Fruit fly (Drosophila melanogaster) whole organism, embryonic: Measurements from ENCODE around the gene CG8460.

Experiments used
- Bgb ChIP-seq: fragments of 200-800 bp; sonication (Bioruptor generic); IDR thresholded peaks from 2 replicates; pipeline ENCODE4 v1.3.6; 2022; ENCODE audit warnings: missing biosample characterization, missing genetic modification characterization; ENCODE audit not compliant: partially characterized antibody
- CG10431 ChIP-seq: fragments of 200-800 bp; sonication (Bioruptor generic); optimal IDR thresholded peaks from 3 replicates; lab custom pipeline; 2018; ENCODE audit warnings: missing biosample characterization, mild to moderate bottlenecking, missing genetic modification characterization
- CG11398 ChIP-seq: fragments of 200-800 bp; sonication (Bioruptor generic); optimal IDR thresholded peaks from 2 replicates; lab custom pipeline; 2016; ENCODE audit warnings: missing biosample characterization, missing genetic modification characterization
- CG11695 ChIP-seq: fragments of 200-800 bp; sonication (Bioruptor generic); IDR thresholded peaks from 3 replicates; pipeline ENCODE4 v1.3.6; 2022; ENCODE audit warnings: missing biosample characterization, missing genetic modification characterization
- CG11723 ChIP-seq: fragments of 200-800 bp; sonication (Bioruptor generic); optimal IDR thresholded peaks from 2 replicates; lab custom pipeline; 2017; ENCODE audit warnings: missing biosample characterization, mild to moderate bottlenecking, missing genetic modification characterization
- CG13287 ChIP-seq: fragments of 200-800 bp; sonication (Bioruptor generic); IDR thresholded peaks from 2 replicates; pipeline ENCODE4 v1.3.6; 2022; ENCODE audit warnings: missing biosample characterization, missing genetic modification characterization; ENCODE audit not compliant: partially characterized antibody
- CG17829 ChIP-seq: fragments of 200-800 bp; optimal IDR thresholded peaks from 2 replicates; lab custom pipeline; 2019; ENCODE audit warnings: missing biosample characterization, mild to moderate bottlenecking, missing genetic modification characterization, moderate library complexity
- CG17912 ChIP-seq: fragments of 200-800 bp; sonication (Bioruptor generic); optimal IDR thresholded peaks from 2 replicates; lab custom pipeline; 2018; ENCODE audit warnings: missing biosample characterization, mild to moderate bottlenecking, missing genetic modification characterization
- CG2202 ChIP-seq: fragments of 200-800 bp; sonication (Bioruptor generic); optimal IDR thresholded peaks from 2 replicates; lab custom pipeline; 2018; ENCODE audit warnings: missing biosample characterization, mild to moderate bottlenecking, missing genetic modification characterization
- CG3163 ChIP-seq: fragments of 200-800 bp; sonication (Bioruptor generic); optimal IDR thresholded peaks from 3 replicates; lab custom pipeline; 2016; ENCODE audit warnings: missing biosample characterization, missing genetic modification characterization
- CG32767 ChIP-seq: fragments of 200-800 bp; sonication (Bioruptor generic); IDR thresholded peaks from 2 replicates; pipeline ENCODE4 v1.3.6; 2022; ENCODE audit warnings: missing biosample characterization, missing genetic modification characterization
- CG34224 ChIP-seq: fragments of 200-800 bp; sonication (Bioruptor generic); IDR thresholded peaks from 3 replicates; pipeline ENCODE4 v1.3.6; 2022; ENCODE audit warnings: missing biosample characterization, missing genetic modification characterization; ENCODE audit not compliant: partially characterized antibody
- CG34376 ChIP-seq: fragments of 200-800 bp; sonication (Bioruptor generic); optimal IDR thresholded peaks from 2 replicates; lab custom pipeline; 2018; ENCODE audit warnings: missing biosample characterization, mild to moderate bottlenecking, missing genetic modification characterization
- CG3838 ChIP-seq: fragments of 200-800 bp; sonication (Bioruptor generic); optimal IDR thresholded peaks from 3 replicates; lab custom pipeline; 2016; ENCODE audit warnings: missing biosample characterization, missing genetic modification characterization
- CG43689 ChIP-seq: fragments of 200-800 bp; sonication (Bioruptor generic); IDR thresholded peaks from 2 replicates; pipeline ENCODE4 v1.3.6; 2022; ENCODE audit warnings: missing biosample characterization, missing genetic modification characterization
- CG4424 ChIP-seq: fragments of 200-800 bp; sonication (Bioruptor generic); optimal IDR thresholded peaks from 3 replicates; lab custom pipeline; 2016; ENCODE audit warnings: missing biosample characterization, missing genetic modification characterization
- CG4617 ChIP-seq: fragments of 200-800 bp; sonication (Bioruptor generic); optimal IDR thresholded peaks from 3 replicates; lab custom pipeline; 2016; ENCODE audit warnings: missing biosample characterization, missing genetic modification characterization, borderline replicate concordance
- CG9932 ChIP-seq: fragments of 200-800 bp; sonication (Bioruptor generic); IDR thresholded peaks from 2 replicates; pipeline ENCODE4 v1.3.6; 2022; ENCODE audit warnings: missing biosample characterization, missing genetic modification characterization
- Dfd ChIP-seq, 2 experiments: fragments of >200 bp; optimal IDR thresholded peaks; 2 replicates each; lab custom pipeline; 2017; ENCODE audit warnings: missing biosample characterization in 2 of 2, missing genetic modification characterization in 2 of 2
- E2f2 ChIP-seq: fragments of 200-800 bp; sonication (Bioruptor generic); IDR thresholded peaks from 2 replicates; pipeline ENCODE4 v1.3.6; 2022; ENCODE audit warnings: missing biosample characterization, missing genetic modification characterization
- ERR ChIP-seq: fragments of 200-800 bp; sonication (Bioruptor generic); optimal IDR thresholded peaks from 2 replicates; lab custom pipeline; 2016; ENCODE audit warnings: missing biosample characterization, missing genetic modification characterization
- Hr51 ChIP-seq, 2 experiments: fragments of 200-800 bp; sonication (Bioruptor generic); optimal IDR thresholded peaks; 2 replicates in 1 of 2; 3 replicates in 1 of 2; lab custom pipeline; 2016 to 2018; ENCODE audit warnings: missing biosample characterization in 2 of 2, missing genetic modification characterization in 2 of 2, mild to moderate bottlenecking in 1 of 2, moderate library complexity in 1 of 2
- Hsf ChIP-seq: fragments of 200-800 bp; sonication (Bioruptor generic); optimal IDR thresholded peaks from 3 replicates; lab custom pipeline; 2016; ENCODE audit warnings: missing biosample characterization, missing genetic modification characterization
- Jarid2 ChIP-seq: fragments of 200-800 bp; sonication (Bioruptor generic); optimal IDR thresholded peaks from 3 replicates; lab custom pipeline; 2017; ENCODE audit warnings: mild to moderate bottlenecking, missing biosample characterization, missing genetic modification reagents, missing genetic modification characterization
- Lpt ChIP-seq: fragments of >200 bp; optimal IDR thresholded peaks from 2 replicates; lab custom pipeline; 2018; ENCODE audit warnings: missing biosample characterization, missing genetic modification characterization
- Mes4 ChIP-seq: fragments of 200-800 bp; sonication (Bioruptor generic); optimal IDR thresholded peaks from 2 replicates; lab custom pipeline; 2016; ENCODE audit warnings: missing biosample characterization, missing genetic modification characterization
- Myb ChIP-seq: fragments of 200-800 bp; sonication (Bioruptor generic); optimal IDR thresholded peaks from 2 replicates; lab custom pipeline; 2016; ENCODE audit warnings: missing biosample characterization, missing genetic modification characterization
- NK7.1 ChIP-seq: fragments of 200-800 bp; sonication (Bioruptor generic); optimal IDR thresholded peaks from 3 replicates; lab custom pipeline; 2016; ENCODE audit warnings: missing biosample characterization, missing genetic modification characterization
- Oli ChIP-seq: fragments of 200-800 bp; sonication (Bioruptor generic); optimal IDR thresholded peaks from 2 replicates; lab custom pipeline; 2018; ENCODE audit warnings: missing biosample characterization, mild to moderate bottlenecking, missing genetic modification characterization, moderate library complexity
- Sry-δ ChIP-seq: fragments of 200-800 bp; sonication (Bioruptor generic); optimal IDR thresholded peaks from 2 replicates; lab custom pipeline; 2016; ENCODE audit warnings: missing biosample characterization, missing genetic modification characterization
- Trl ChIP-seq, 3 experiments: fragments of >200 bp in 2 of 3; fragments of 200-800 bp in 1 of 3; sonication (Bioruptor generic) in 1 of 3; optimal IDR thresholded peaks; 2 replicates in 1 of 3; 3 replicates in 2 of 3; lab custom pipeline; 2016 to 2017; ENCODE audit warnings: missing biosample characterization in 1 of 3, missing genetic modification characterization in 1 of 3
- YL-1 ChIP-seq: fragments of 200-800 bp; sonication (Bioruptor generic); optimal IDR thresholded peaks from 3 replicates; lab custom pipeline; 2017; ENCODE audit warnings: missing biosample characterization, mild to moderate bottlenecking, missing genetic modification characterization
- cad ChIP-seq: fragments of >200 bp; optimal IDR thresholded peaks from 2 replicates; lab custom pipeline; 2017; ENCODE audit warnings: missing biosample characterization, missing genetic modification characterization
- cwo ChIP-seq: fragments of 200-800 bp; sonication (Bioruptor generic); optimal IDR thresholded peaks from 3 replicates; lab custom pipeline; 2017; ENCODE audit warnings: missing biosample characterization, missing genetic modification characterization, mild to moderate bottlenecking, moderate library complexity, missing genetic modification reagents
- ftz-f1 ChIP-seq: fragments of 200-800 bp; sonication (Bioruptor generic); optimal IDR thresholded peaks from 2 replicates; lab custom pipeline; 2016; ENCODE audit warnings: missing biosample characterization, missing genetic modification characterization
- fu2 ChIP-seq: fragments of 200-800 bp; sonication (Bioruptor generic); optimal IDR thresholded peaks from 2 replicates; lab custom pipeline; 2016; ENCODE audit warnings: missing biosample characterization, missing genetic modification characterization
- gcm2 ChIP-seq: fragments of 200-800 bp; sonication (Bioruptor generic); optimal IDR thresholded peaks from 2 replicates; lab custom pipeline; 2016; ENCODE audit warnings: missing biosample characterization, missing genetic modification characterization
- jumu ChIP-seq: fragments of 200-800 bp; sonication (Bioruptor generic); optimal IDR thresholded peaks from 3 replicates; lab custom pipeline; 2016; ENCODE audit warnings: missing biosample characterization, missing genetic modification characterization
- ken ChIP-seq: fragments of 200-800 bp; sonication (Bioruptor generic); IDR thresholded peaks from 3 replicates; pipeline ENCODE4 v1.3.6; 2022; ENCODE audit warnings: missing biosample characterization, missing genetic modification characterization
- lov ChIP-seq, 2 experiments: fragments of 200-800 bp in 1 of 2; fragments of >200 bp in 1 of 2; sonication (Bioruptor generic) in 1 of 2; IDR thresholded peaks in 1 of 2; optimal IDR thresholded peaks in 1 of 2; 2 replicates in 1 of 2; 3 replicates in 1 of 2; pipeline versions ENCODE4 v1.3.6 to Lab custom; 2017 to 2022; ENCODE audit warnings: missing biosample characterization in 1 of 2, missing genetic modification characterization in 1 of 2
- mirr ChIP-seq: fragments of 200-800 bp; sonication (Bioruptor generic); optimal IDR thresholded peaks from 3 replicates; lab custom pipeline; 2018; ENCODE audit warnings: missing biosample characterization, mild to moderate bottlenecking, missing genetic modification characterization
- onecut ChIP-seq: fragments of 200-800 bp; sonication (Bioruptor generic); IDR thresholded peaks from 2 replicates; pipeline ENCODE4 v1.3.6; 2022; ENCODE audit warnings: missing biosample characterization, missing genetic modification characterization
- pros ChIP-seq: fragments of 200-800 bp; sonication (Bioruptor generic); optimal IDR thresholded peaks from 3 replicates; lab custom pipeline; 2019; ENCODE audit warnings: missing biosample characterization, mild to moderate bottlenecking, missing genetic modification characterization, moderate library complexity
- repo ChIP-seq: fragments of 200-800 bp; sonication (Bioruptor generic); optimal IDR thresholded peaks from 2 replicates; lab custom pipeline; 2016; ENCODE audit warnings: missing biosample characterization, missing genetic modification characterization
- scrt ChIP-seq: fragments of 200-800 bp; sonication (Bioruptor generic); optimal IDR thresholded peaks from 2 replicates; lab custom pipeline; 2018; ENCODE audit warnings: missing biosample characterization, mild to moderate bottlenecking, missing genetic modification characterization, moderate library complexity
- sim ChIP-seq: fragments of 200-800 bp; sonication (Bioruptor generic); IDR thresholded peaks from 2 replicates; pipeline ENCODE4 v1.3.6; 2022; ENCODE audit warnings: missing biosample characterization, missing genetic modification characterization
- so ChIP-seq: fragments of 200-800 bp; sonication (Bioruptor generic); IDR thresholded peaks from 3 replicates; pipeline ENCODE4 v1.3.6; 2022; ENCODE audit warnings: missing biosample characterization, missing genetic modification characterization
- trh ChIP-seq: fragments of 200-800 bp; sonication (Bioruptor generic); optimal IDR thresholded peaks from 2 replicates; lab custom pipeline; 2016; ENCODE audit warnings: missing biosample characterization, missing genetic modification characterization
- wor ChIP-seq: fragments of 200-800 bp; sonication (Bioruptor generic); IDR thresholded peaks from 2 replicates; pipeline ENCODE4 v1.3.6; 2022; ENCODE audit warnings: missing biosample characterization, missing genetic modification characterization

The CG8460 gene

DNA sequence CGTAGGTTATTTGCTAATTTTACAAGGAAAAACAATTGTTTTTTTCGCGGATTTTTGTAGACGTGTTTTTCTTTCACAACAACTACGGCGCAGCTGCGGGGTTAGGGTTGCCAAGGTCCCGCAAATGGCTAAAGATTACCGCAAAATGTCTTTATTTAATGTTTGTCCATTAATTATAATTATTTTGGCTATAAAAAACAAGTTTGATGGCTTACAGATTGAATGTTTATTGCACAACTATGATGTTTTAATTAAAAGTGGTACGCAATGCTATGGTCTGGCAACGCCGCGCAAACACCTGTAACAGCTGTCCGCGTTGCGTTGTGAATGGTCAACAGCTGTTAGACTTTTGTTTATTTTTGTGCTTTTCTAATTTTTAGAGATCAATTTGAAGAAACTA, 40.3 kb upstream of the CG8460 start (continued):
- TF ChIP-seq ftz-f1 (GFP tag; lab: Kevin White, UChicago) (peak; percentile 71), CG10431 (GFP tag; lab: Kevin White, UChicago) (no peak), trh (peak; percentile 26), CG9932 (GFP tag; lab: Robert Waterston, UW) (peak; percentile 73), CG2202 (no peak), Jarid2 (GFP tag; lab: Kevin White, UChicago) (peak; percentile 6), jumu (GFP tag; lab: Kevin White, UChicago) (peak; percentile 82), CG3163 (GFP tag; lab: Kevin White, UChicago) (peak; percentile 5), E2f2 (GFP tag; lab: Robert Waterston, UW) (peak; percentile 44; the same call in 1 of the 2 replicates), CG4424 (GFP tag; lab: Kevin White, UChicago) (peak; percentile 36), fu2 (GFP tag; lab: Kevin White, UChicago) (peak; percentile 56), cwo (GFP tag; lab: Kevin White, UChicago) (peak; percentile 21)

dm6 chr2L:8157166-8157565, 39.8 kb upstream of the CG8460 start:
- TF ChIP-seq CG13287: no peak
- no peak for TF ChIP-seq onecut (GFP tag; lab: Robert Waterston, UW)
- no peak for TF ChIP-seq YL-1 (GFP tag; lab: Kevin White, UChicago)
- no peak for TF ChIP-seq cad (GFP tag; lab: Kevin White, UChicago)
- no peak for TF ChIP-seq CG17912
- TF ChIP-seq CG43689 (GFP tag; lab: Robert Waterston, UW): no peak
- TF ChIP-seq CG17829: no peak
- TF ChIP-seq Bgb: 0 out of 2 replicates have a peak, but pooled peaks have one; percentile 0
- TF ChIP-seq CG3163 (GFP tag; lab: Kevin White, UChicago): no peak
- no peak for TF ChIP-seq ERR (GFP tag; lab: Kevin White, UChicago)
- no peak for TF ChIP-seq so
- TF ChIP-seq CG34224 (GFP tag; lab: Robert Waterston, UW): 0 out of 3 replicates have a peak, but pooled peaks have one; percentile 3
- TF ChIP-seq Hr51 (GFP tag; optimal IDR thresholded peaks at IDR 0.05; lab: Kevin White, UChicago): no peak
- peak; percentile 60 for TF ChIP-seq cwo (GFP tag; lab: Kevin White, UChicago)
- TF ChIP-seq mirr (GFP tag; lab: Kevin White, UChicago): peak; percentile 3
- TF ChIP-seq scrt (GFP tag; lab: Kevin White, UChicago): no peak
- no peak for TF ChIP-seq CG32767 (GFP tag; lab: Robert Waterston, UW)
- peak; percentile 89 for TF ChIP-seq CG34376
- TF ChIP-seq Dfd (GFP tag; optimal IDR thresholded peaks at IDR 0.05; lab: Kevin White, UChicago): no peak
- no peak for TF ChIP-seq CG11398 (GFP tag; lab: Kevin White, UChicago)
- TF ChIP-seq sim (GFP tag; lab: Robert Waterston, UW): no peak
- TF ChIP-seq Mes4: no peak
- no peak for TF ChIP-seq CG4617 (GFP tag; lab: Kevin White, UChicago)
- TF ChIP-seq, all 482 proteins: peak for 5

DNA sequence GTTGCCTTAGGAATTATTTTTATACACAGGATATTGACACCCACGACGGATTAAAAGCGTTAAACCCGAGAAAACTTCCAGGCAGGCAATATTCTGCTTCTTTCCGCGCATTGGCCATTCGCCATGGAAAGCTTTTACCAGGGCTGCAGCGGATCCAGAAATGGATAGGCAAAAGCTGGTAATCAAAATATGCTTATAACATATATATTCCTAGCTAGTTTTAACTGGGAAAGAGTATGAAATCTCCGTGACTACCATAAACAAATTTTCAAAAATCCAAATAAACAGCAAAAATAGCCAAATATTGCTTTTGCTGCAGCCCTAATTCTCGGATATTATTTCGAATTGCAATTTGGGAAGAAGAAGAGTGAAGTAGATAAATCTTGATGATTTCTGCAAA, 37.5 kb upstream of the CG8460 start, which contains the start of the genes PAPLA1 and Rbsn-5:
PAPLA1 (minus strand) TSS at position 141 of the 400 bp plus-strand sequence.
Rbsn-5 (plus strand) TSS at position 335 of the 400 bp plus-strand sequence.
- peak; percentile 94 for TF ChIP-seq ken
- TF ChIP-seq lov (optimal IDR thresholded peaks at IDR 0.05; lab: Kevin White, UChicago): no peak
- TF ChIP-seq lov (GFP tag; IDR thresholded peaks at IDR 0.05; lab: Robert Waterston, UW): peak; percentile 87
- TF ChIP-seq repo (GFP tag; lab: Kevin White, UChicago): peak; percentile 91
- peak; percentile 92 for TF ChIP-seq gcm2 (GFP tag; lab: Kevin White, UChicago)
- peak; percentile 69 for TF ChIP-seq CG10431 (GFP tag; lab: Kevin White, UChicago)
- peak; percentile 73 for TF ChIP-seq Sry-δ (GFP tag; lab: Kevin White, UChicago)
- TF ChIP-seq Oli (tag; lab: Kevin White, UChicago): peak; percentile 90
- TF ChIP-seq Hsf: peak; percentile 96
- TF ChIP-seq CG11695 (GFP tag; lab: Robert Waterston, UW): peak; percentile 87
- TF ChIP-seq CG3838 (GFP tag; lab: Kevin White, UChicago): peak; percentile 75
- TF ChIP-seq wor (GFP tag; lab: Robert Waterston, UW): peak; percentile 72
- TF ChIP-seq Lpt (GFP tag; lab: Kevin White, UChicago): no peak
- TF ChIP-seq NK7.1 (GFP tag; lab: Kevin White, UChicago): peak; percentile 77
- no peak for TF ChIP-seq Trl (optimal IDR thresholded peaks at IDR 0.05; lab: Kevin White, UChicago)
- TF ChIP-seq Trl (GFP tag; optimal IDR thresholded peaks at IDR 0.05; lab: Kevin White, UChicago): peak; percentile 97
- peak; percentile 84 for TF ChIP-seq CG11723 (GFP tag; lab: Kevin White, UChicago)
- peak; percentile 85 for TF ChIP-seq Myb
- TF ChIP-seq pros (GFP tag; lab: Kevin White, UChicago): peak; percentile 27
- TF ChIP-seq Hr51 (GFP tag; optimal IDR thresholded peaks at IDR 0.05; lab: Kevin White, UChicago): peak; percentile 92
